Worm (Caenorhabditis elegans): ENCODE measurements around the gene rer-1.

The rer-1 gene

ce11 chrII:8787376-8787775 is 23.8 kb upstream of the rer-1 start (continued):
- TF ChIP-seq sdc-2 (tag; optimal IDR thresholded peaks at IDR 0.05), result peak; percentile 36
- TF ChIP-seq fkh-6 (tag; optimal IDR thresholded peaks at IDR 0.05), result no peak
- peak; percentile 66 for TF ChIP-seq ceh-34 (tag; optimal IDR thresholded peaks at IDR 0.05)
- peak; percentile 35 for TF ChIP-seq F13H6.1 (tag; optimal IDR thresholded peaks at IDR 0.05)
- TF ChIP-seq C38D4.7 (GFP tag; optimal IDR thresholded peaks at IDR 0.05), result no peak
- TF ChIP-seq rnt-1 (tag; optimal IDR thresholded peaks at IDR 0.05), result peak; percentile 95
- TF ChIP-seq ceh-2 (tag; optimal IDR thresholded peaks at IDR 0.05), result peak; percentile 66
- TF ChIP-seq zip-5 (tag; optimal IDR thresholded peaks at IDR 0.05), result no peak
- peak; percentile 91 for TF ChIP-seq ceh-31 (tag; optimal IDR thresholded peaks at IDR 0.05)
- TF ChIP-seq hlh-6 (tag; optimal IDR thresholded peaks at IDR 0.05), result no peak
- peak; percentile 13 for TF ChIP-seq ztf-16 (tag; optimal IDR thresholded peaks at IDR 0.05)
- peak; percentile 50 for TF ChIP-seq ref-2 (tag; optimal IDR thresholded peaks at IDR 0.05)
- peak; percentile 6 for TF ChIP-seq ceh-19 (GFP tag; optimal IDR thresholded peaks at IDR 0.05)
- no peak for TF ChIP-seq sox-4 (tag; optimal IDR thresholded peaks at IDR 0.05)
- TF ChIP-seq ceh-24 (tag; optimal IDR thresholded peaks at IDR 0.05), result no peak

ce11 chrII:8788752-8789151 is 22.4 kb upstream of the rer-1 start:
- TF ChIP-seq elt-4 (tag; optimal IDR thresholded peaks at IDR 0.05) (no peak), hlh-30 (tag; optimal IDR thresholded peaks at IDR 0.05; ENCODE audit: insufficient read depth) (no peak), ceh-30 (tag; optimal IDR thresholded peaks at IDR 0.05) (no peak), ceh-24 (tag; optimal IDR thresholded peaks at IDR 0.05) (no peak), nfya-1 (tag; optimal IDR thresholded peaks at IDR 0.05) (no peak), ceh-6 (GFP tag; optimal IDR thresholded peaks at IDR 0.05) (no peak), hlh-6 (tag; optimal IDR thresholded peaks at IDR 0.05) (no peak), ttx-3 (tag; optimal IDR thresholded peaks at IDR 0.05) (no peak), ceh-45 (GFP tag; IDR thresholded peaks at IDR 0.05) (no peak), ceh-48 (tag; optimal IDR thresholded peaks at IDR 0.05) (no peak), hlh-13 (GFP tag; optimal IDR thresholded peaks at IDR 0.05) (no peak), pros-1 (tag; optimal IDR thresholded peaks at IDR 0.05) (no peak), rnt-1 (tag; optimal IDR thresholded peaks at IDR 0.05) (no peak), elt-2 (tag; optimal IDR thresholded peaks at IDR 0.05) (no peak), tbx-7 (tag; optimal IDR thresholded peaks at IDR 0.05) (no peak), pha-4 (tag; optimal IDR thresholded peaks at IDR 0.05) (no peak), fkh-6 (tag; optimal IDR thresholded peaks at IDR 0.05) (no peak), ceh-34 (tag; optimal IDR thresholded peaks at IDR 0.05) (no peak), unc-55 (GFP tag; optimal IDR thresholded peaks at IDR 0.05) (no peak), eyg-1 (tag; optimal IDR thresholded peaks at IDR 0.05) (no peak)

- TF ChIP-seq ceh-45 (GFP tag; IDR thresholded peaks at IDR 0.05) (0 out of 2 replicates have a peak, but pooled peaks have one; percentile 12), ama-1 (optimal IDR thresholded peaks at IDR 0.05) (peak; percentile 75), unc-86 (tag; optimal IDR thresholded peaks at IDR 0.05) (no peak), elt-2 (tag; optimal IDR thresholded peaks at IDR 0.05) (peak; percentile 31)
Measured at ce11 chrII:8789828-8790558, 21.2 kb upstream of the rer-1 start, which contains the start of gene F07H5.13. F07H5.13 (plus strand) TSS chrII:8790557.

ce11 chrII:8792640-8793039 is 18.5 kb upstream of the rer-1 start, which contains the start of gene idpa-2:
idpa-2 (minus strand) TSS chrII:8792740.
- TF ChIP-seq tbx-7 (tag; optimal IDR thresholded peaks at IDR 0.05) (no peak), unc-86 (tag; optimal IDR thresholded peaks at IDR 0.05) (no peak), ref-2 (tag; optimal IDR thresholded peaks at IDR 0.05) (no peak), sox-2 (GFP tag; IDR thresholded peaks at IDR 0.05) (no peak), syd-9 (tag; optimal IDR thresholded peaks at IDR 0.05) (no peak)

ce11 chrII:8794072-8794471 is 17.1 kb upstream of the rer-1 start, which contains the start of gene F07H5.7:
F07H5.7 (minus strand) TSS chrII:8794172.
- TF ChIP-seq ahr-1 (tag; optimal IDR thresholded peaks at IDR 0.05) (no peak), sdc-2 (tag; optimal IDR thresholded peaks at IDR 0.05) (no peak), tbx-2 (tag; optimal IDR thresholded peaks at IDR 0.05) (no peak), tbx-7 (tag; optimal IDR thresholded peaks at IDR 0.05) (no peak), ceh-48 (tag; optimal IDR thresholded peaks at IDR 0.05) (no peak), syd-9 (tag; optimal IDR thresholded peaks at IDR 0.05) (no peak), ceh-22 (tag; optimal IDR thresholded peaks at IDR 0.05) (no peak), pax-1 (tag; optimal IDR thresholded peaks at IDR 0.05) (no peak), npax-4 (tag; optimal IDR thresholded peaks at IDR 0.05) (no peak), ztf-16 (tag; optimal IDR thresholded peaks at IDR 0.05) (no peak), ttx-3 (tag; optimal IDR thresholded peaks at IDR 0.05) (no peak), madf-2 (tag; optimal IDR thresholded peaks at IDR 0.05) (no peak), lim-6 (tag; optimal IDR thresholded peaks at IDR 0.05) (no peak), odd-2 (tag; optimal IDR thresholded peaks at IDR 0.05) (no peak), ceh-24 (tag; optimal IDR thresholded peaks at IDR 0.05) (no peak), hlh-8 (tag; optimal IDR thresholded peaks at IDR 0.05) (no peak), pat-9 (tag; optimal IDR thresholded peaks at IDR 0.05) (no peak)

All from whole organism, late embryonic.